Worm (Caenorhabditis elegans) whole organism, L3 larva: ENCODE results near the gene H03E18.2.

Source experiments
- lin-39 ChIP-seq: fragments of 150-350 bp; optimal IDR thresholded peaks from 2 replicates; lab custom pipeline; 2018; ENCODE audit warnings: missing biosample characterization, missing genetic modification reagents, missing genetic modification characterization
- mdl-1 ChIP-seq: fragments of 150-350 bp; optimal IDR thresholded peaks from 2 replicates; lab custom pipeline; 2014; ENCODE audit warnings: missing biosample characterization, missing genetic modification characterization
- nhr-12 ChIP-seq: fragments of 150-350 bp; optimal IDR thresholded peaks from 2 replicates; lab custom pipeline; 2014; ENCODE audit warnings: missing biosample characterization, missing genetic modification characterization
- nhr-237 ChIP-seq: fragments of 150-350 bp; optimal IDR thresholded peaks from 2 replicates; lab custom pipeline; 2014; ENCODE audit warnings: missing biosample characterization, missing genetic modification characterization
- nhr-25 ChIP-seq: sonication (generic microtip); optimal IDR thresholded peaks from 2 replicates; lab custom pipeline; 2017; ENCODE audit warnings: missing biosample characterization, missing genetic modification characterization
- nhr-43 ChIP-seq: sonication (generic microtip); optimal IDR thresholded peaks from 2 replicates; lab custom pipeline; 2016; ENCODE audit warnings: mild to moderate bottlenecking, missing genetic modification characterization, missing compliant biosample characterization; ENCODE audit not compliant: poor library complexity, severe bottlenecking
- pqm-1 ChIP-seq: fragments of 150-350 bp; optimal IDR thresholded peaks from 2 replicates; lab custom pipeline; 2017; ENCODE audit warnings: missing biosample characterization, missing genetic modification characterization, inconsistent platforms
- sea-2 ChIP-seq: fragments of 150-350 bp; sonication (generic microtip); optimal IDR thresholded peaks from 4 replicates; lab custom pipeline; 2014; ENCODE audit warnings: missing biosample characterization, missing genetic modification reagents, missing genetic modification characterization
- skn-1 ChIP-seq: fragments of 150-350 bp; optimal IDR thresholded peaks from 2 replicates; lab custom pipeline; 2014; ENCODE audit warnings: missing biosample characterization, missing genetic modification characterization

ce11 chrX:8495005-8495404, 25.3 kb downstream of the H03E18.2 start, which contains the start of gene T01B10.5:
- TF ChIP-seq nhr-12 (tag; lab: Kevin White, UChicago) = no peak
- no peak for TF ChIP-seq nhr-25 (tag; lab: Kevin White, UChicago)
- no peak for TF ChIP-seq lin-39 (tag; lab: Kevin White, UChicago)
- TF ChIP-seq pqm-1 (tag; lab: Kevin White, UChicago) = no peak
- TF ChIP-seq nhr-43 (tag; lab: Kevin White, UChicago) = no peak
- TF ChIP-seq skn-1 (tag; lab: Kevin White, UChicago) = no peak
- no peak for TF ChIP-seq nhr-237
- no peak for TF ChIP-seq sea-2 (GFP tag; lab: Kevin White, UChicago)
- no peak for TF ChIP-seq mdl-1 (tag; lab: Kevin White, UChicago)
